Worm (Caenorhabditis elegans) whole organism, late embryonic: Measurements from ENCODE around the gene F16B3.2.

ENCODE experiments used
- F13H6.1 ChIP-seq: sonication (generic microtip); optimal IDR thresholded peaks from 2 replicates; lab custom pipeline; 2016; ENCODE audit warnings: missing genetic modification characterization, missing compliant biosample characterization
- ama-1 ChIP-seq: fragments of 150-350 bp; optimal IDR thresholded peaks from 2 replicates; lab custom pipeline; 2014
- ceh-22 ChIP-seq: sonication (generic microtip); optimal IDR thresholded peaks from 2 replicates; lab custom pipeline; 2017; ENCODE audit warnings: missing biosample characterization, missing genetic modification characterization
- mec-3 ChIP-seq: sonication (generic microtip); optimal IDR thresholded peaks from 2 replicates; lab custom pipeline; 2016; ENCODE audit warnings: borderline replicate concordance, missing genetic modification characterization, missing compliant biosample characterization
- odd-2 ChIP-seq: sonication (generic microtip); optimal IDR thresholded peaks from 2 replicates; lab custom pipeline; 2017; ENCODE audit warnings: antibody characterized with exemption, mild to moderate bottlenecking, missing genetic modification characterization, missing compliant biosample characterization
- pha-4 ChIP-seq: fragments of 150-350 bp; optimal IDR thresholded peaks from 2 replicates; lab custom pipeline; 2018; ENCODE audit warnings: missing biosample characterization, missing genetic modification reagents, missing genetic modification characterization
- rnt-1 ChIP-seq: sonication (generic microtip); optimal IDR thresholded peaks from 2 replicates; lab custom pipeline; 2016; ENCODE audit warnings: missing genetic modification characterization, missing compliant biosample characterization
- sox-2 ChIP-seq: fragments of 200-800 bp; sonication (Bioruptor generic); IDR thresholded peaks from 2 replicates; pipeline ENCODE4 v1.3.6; 2022; ENCODE audit warnings: missing genetic modification reagents, missing genetic modification characterization, missing compliant biosample characterization

ce11 chrV:1317869-1318354 lies 3.0 kb downstream of the F16B3.2 start, which contains the start of gene F16B3.3:
- no peak for TF ChIP-seq F13H6.1 (tag; lab: Kevin White, UChicago)
- no peak for TF ChIP-seq rnt-1 (tag; lab: Kevin White, UChicago)
- no peak for TF ChIP-seq pha-4 (tag; lab: Kevin White, UChicago)
- no peak for TF ChIP-seq ama-1
- no peak for TF ChIP-seq ceh-22 (tag; lab: Kevin White, UChicago)
- no peak for TF ChIP-seq sox-2
- no peak for TF ChIP-seq mec-3
- TF ChIP-seq odd-2 = no peak
